Worm (Caenorhabditis elegans): Measurements from ENCODE around the gene sru-21.
"Not testable (repeated sequence)": the region's sequence is repeated elsewhere in the genome, so short reads cannot be mapped to it uniquely, and the experiment has no call there.

sru-21 gene

ce11 chrIV:13626469-13626868, at the start of gene sru-21:
Gene sru-21, plus strand, starts transcription at chrIV:13626769.
- no peak for TF ChIP-seq elt-1 (tag; optimal IDR thresholded peaks at IDR 0.05)
- TF ChIP-seq lin-15B (tag; optimal IDR thresholded peaks at IDR 0.05) = no peak
- no peak for TF ChIP-seq fos-1 (tag; optimal IDR thresholded peaks at IDR 0.05)
- no peak for TF ChIP-seq nhr-237 (tag; optimal IDR thresholded peaks at IDR 0.05)
- no peak for TF ChIP-seq fkh-10 (GFP tag; optimal IDR thresholded peaks at IDR 0.05)
- no peak for TF ChIP-seq lin-39 (tag; optimal IDR thresholded peaks at IDR 0.05)
- no peak for TF ChIP-seq sea-2 (GFP tag; optimal IDR thresholded peaks at IDR 0.05)
- no peak for TF ChIP-seq ama-1 (optimal IDR thresholded peaks at IDR 0.05)
- TF ChIP-seq nhr-12 (tag; optimal IDR thresholded peaks at IDR 0.05) = no peak
- TF ChIP-seq pha-4 (tag; optimal IDR thresholded peaks at IDR 0.05) = no peak
- no peak for TF ChIP-seq mml-1 (tag; optimal IDR thresholded peaks at IDR 0.05)
- no peak for TF ChIP-seq nhr-43 (tag; optimal IDR thresholded peaks at IDR 0.05; ENCODE audit: poor library complexity, severe bottlenecking)
- TF ChIP-seq ztf-4 (tag; optimal IDR thresholded peaks at IDR 0.05) = no peak
- TF ChIP-seq ceh-82 (tag; optimal IDR thresholded peaks at IDR 0.05) = no peak

ce11 chrIV:13578174-13578573, 48.4 kb upstream of the sru-21 start, which contains the start of gene Y45F10B.8:
Gene Y45F10B.8, minus strand, starts transcription at chrIV:13578274.
- not testable (repeated sequence) for TF ChIP-seq ceh-16, zag-1, ceh-9 (tag; optimal IDR thresholded peaks at IDR 0.05)

ce11 chrIV:13578953-13579352, 47.6 kb upstream of the sru-21 start, which contains the start of gene sru-16:
Gene sru-16, plus strand, starts transcription at chrIV:13579253.
- TF ChIP-seq mdl-1, elt-2, pqm-1 (tag; optimal IDR thresholded peaks at IDR 0.05): not testable (repeated sequence)

ce11 chrIV:13582909-13583308, 43.7 kb upstream of the sru-21 start, which contains the start of gene sru-12:
Gene sru-12, plus strand, starts transcription at chrIV:13583209.
- no peak for TF ChIP-seq nfya-1 (tag; optimal IDR thresholded peaks at IDR 0.05; ENCODE audit: insufficient read depth)
- no peak for TF ChIP-seq aly-2 (tag; optimal IDR thresholded peaks at IDR 0.05)
- no peak for TF ChIP-seq nhr-28 (tag; optimal IDR thresholded peaks at IDR 0.05)
- no peak for TF ChIP-seq zag-1 (tag; optimal IDR thresholded peaks at IDR 0.05)
- no peak for TF ChIP-seq mml-1 (tag; optimal IDR thresholded peaks at IDR 0.05)
- no peak for TF ChIP-seq ceh-28 (tag; optimal IDR thresholded peaks at IDR 0.05)
- no peak for TF ChIP-seq unc-62 (GFP tag; optimal IDR thresholded peaks at IDR 0.05)
- TF ChIP-seq mdl-1 (tag; optimal IDR thresholded peaks at IDR 0.05) = no peak
- no peak for TF ChIP-seq ztf-4 (tag; optimal IDR thresholded peaks at IDR 0.05)
- no peak for TF ChIP-seq R02D3.7 (tag; optimal IDR thresholded peaks at IDR 0.05)
- TF ChIP-seq egl-27 (tag; optimal IDR thresholded peaks at IDR 0.05) = no peak
- TF ChIP-seq snpc-4 (tag; optimal IDR thresholded peaks at IDR 0.05) = no peak
- no peak for TF ChIP-seq skn-1 (tag; optimal IDR thresholded peaks at IDR 0.05)
- TF ChIP-seq egl-5 (tag; optimal IDR thresholded peaks at IDR 0.05) = no peak

ce11 chrIV:13584646-13585045, 41.9 kb upstream of the sru-21 start, which contains the start of gene sru-11:
Gene sru-11, plus strand, starts transcription at chrIV:13584946.
- no peak for TF ChIP-seq sea-2 (GFP tag; optimal IDR thresholded peaks at IDR 0.05)
- TF ChIP-seq ZK546.5 (tag; optimal IDR thresholded peaks at IDR 0.05) = no peak
- TF ChIP-seq daf-12 (tag; optimal IDR thresholded peaks at IDR 0.05) = no peak

ce11 chrIV:13587175-13587574, 39.4 kb upstream of the sru-21 start, which contains the start of gene Y45F10B.12:
Gene Y45F10B.12, plus strand, starts transcription at chrIV:13587475.
- TF ChIP-seq ceh-82 (tag; optimal IDR thresholded peaks at IDR 0.05) = no peak
- TF ChIP-seq ceh-28 (tag; optimal IDR thresholded peaks at IDR 0.05) = no peak
- no peak for TF ChIP-seq ZK546.5 (tag; optimal IDR thresholded peaks at IDR 0.05)
- no peak for TF ChIP-seq nhr-25 (tag; optimal IDR thresholded peaks at IDR 0.05)
- no peak for TF ChIP-seq pha-4 (tag; optimal IDR thresholded peaks at IDR 0.05)
- no peak for TF ChIP-seq nhr-43 (tag; optimal IDR thresholded peaks at IDR 0.05; ENCODE audit: poor library complexity, severe bottlenecking)
- no peak for TF ChIP-seq unc-39 (tag; optimal IDR thresholded peaks at IDR 0.05)
- TF ChIP-seq jun-1 (tag; optimal IDR thresholded peaks at IDR 0.05) = no peak
- TF ChIP-seq R02D3.7 (tag; optimal IDR thresholded peaks at IDR 0.05) = no peak
- TF ChIP-seq nfya-1 (tag; optimal IDR thresholded peaks at IDR 0.05; ENCODE audit: insufficient read depth) = no peak
- no peak for TF ChIP-seq skn-1 (tag; optimal IDR thresholded peaks at IDR 0.05)
- TF ChIP-seq nhr-76 (tag; optimal IDR thresholded peaks at IDR 0.05) = no peak
- TF ChIP-seq unc-62 (GFP tag; optimal IDR thresholded peaks at IDR 0.05) = no peak
- TF ChIP-seq egl-27 (tag; optimal IDR thresholded peaks at IDR 0.05) = no peak
- no peak for TF ChIP-seq ceh-9 (tag; optimal IDR thresholded peaks at IDR 0.05)
- no peak for TF ChIP-seq zag-1 (tag; optimal IDR thresholded peaks at IDR 0.05)
- TF ChIP-seq nhr-67 (tag; optimal IDR thresholded peaks at IDR 0.05) = no peak
- no peak for TF ChIP-seq lin-15B (tag; optimal IDR thresholded peaks at IDR 0.05)
- no peak for TF ChIP-seq nhr-12 (tag; optimal IDR thresholded peaks at IDR 0.05)
- TF ChIP-seq elt-3 (tag; optimal IDR thresholded peaks at IDR 0.05) = no peak
